Worm (Caenorhabditis elegans) whole organism, early embryonic: ENCODE measurements around the gene srh-255.

Experiments
- B0310.2 ChIP-seq: sonication (generic microtip); optimal IDR thresholded peaks from 2 replicates; lab custom pipeline; 2016; ENCODE audit warnings: mild to moderate bottlenecking, missing genetic modification characterization, missing compliant biosample characterization
- ceh-36 ChIP-seq: sonication (generic microtip); optimal IDR thresholded peaks from 2 replicates; lab custom pipeline; 2016; ENCODE audit warnings: missing genetic modification characterization, inconsistent platforms, missing compliant biosample characterization
- scrt-1 ChIP-seq: fragments of 200-800 bp; sonication (Bioruptor generic); IDR thresholded peaks from 2 replicates; pipeline ENCODE4 v1.3.6; 2022; ENCODE audit warnings: missing genetic modification characterization, missing compliant biosample characterization
- tbx-11 ChIP-seq: fragments of 200-800 bp; sonication (Bioruptor generic); IDR thresholded peaks from 2 replicates; pipeline ENCODE4 v1.3.6; 2022; ENCODE audit warnings: missing genetic modification characterization, missing compliant biosample characterization

DNA sequence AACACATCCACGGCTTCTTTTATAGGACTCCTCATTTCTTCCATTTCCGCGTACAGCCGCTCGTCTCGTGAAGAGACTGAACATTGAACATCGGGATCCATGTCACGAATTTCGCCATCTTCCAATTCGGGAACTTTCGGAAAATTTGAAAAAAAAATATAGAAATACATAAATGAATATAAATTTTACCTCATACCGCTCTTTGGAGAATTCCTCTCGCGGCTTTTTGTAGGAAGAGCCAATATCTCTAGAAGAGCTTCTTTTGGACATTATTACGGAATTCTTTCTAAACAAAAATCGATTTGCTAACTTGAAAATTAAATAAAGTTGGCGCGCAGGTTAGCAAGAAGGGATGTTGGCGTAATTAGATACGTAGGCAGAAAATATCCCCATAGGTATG, 17.9 kb downstream of the srh-255 start, which contains the start of gene T05E12.9:
- TF ChIP-seq scrt-1 (GFP tag; lab: Robert Waterston, UW) (no peak), tbx-11 (GFP tag; lab: Robert Waterston, UW) (no peak), B0310.2 (tag; lab: Kevin White, UChicago) (no peak), ceh-36 (tag; lab: Kevin White, UChicago) (no peak)
